Worm (Caenorhabditis elegans) whole organism, young adult: Measurements from ENCODE around the gene T22B2.1.
A peak's percentile ranks its signal among the peaks of the same experiment; 100 is the strongest.

ENCODE experiments used
- B0019.2 ChIP-seq: fragments of 200-800 bp; sonication (Bioruptor generic); conservative IDR thresholded peaks from 2 replicates; pipeline ENCODE4 v1.3.6; 2022; ENCODE audit warnings: missing genetic modification reagents, missing genetic modification characterization, missing compliant biosample characterization
- B0261.1 ChIP-seq: sonication (generic microtip); optimal IDR thresholded peaks from 2 replicates; lab custom pipeline; 2016; ENCODE audit warnings: mild to moderate bottlenecking, missing genetic modification characterization, moderate library complexity, missing compliant biosample characterization
- F55B11.4 ChIP-seq: sonication (generic microtip); optimal IDR thresholded peaks from 2 replicates; lab custom pipeline; 2016; ENCODE audit warnings: missing compliant biosample characterization, missing genetic modification characterization, borderline replicate concordance; ENCODE audit not compliant: insufficient read depth
- F57C9.4 ChIP-seq: sonication (generic microtip); optimal IDR thresholded peaks from 2 replicates; lab custom pipeline; 2017; ENCODE audit warnings: mild to moderate bottlenecking, missing genetic modification characterization, missing compliant biosample characterization
- K11D2.4 ChIP-seq: fragments of 200-800 bp; sonication (Bioruptor generic); IDR thresholded peaks from 2 replicates; pipeline ENCODE4 v1.3.6; 2022; ENCODE audit warnings: missing genetic modification reagents, missing genetic modification characterization, missing compliant biosample characterization
- Y53F4B.3 ChIP-seq: fragments of 200-800 bp; sonication (Bioruptor generic); IDR thresholded peaks from 2 replicates; pipeline ENCODE4 v1.3.6; 2022; ENCODE audit warnings: missing genetic modification reagents, missing genetic modification characterization, missing compliant biosample characterization
- akir-1 ChIP-seq: fragments of 200-800 bp; sonication (Bioruptor generic); optimal IDR thresholded peaks from 2 replicates; lab custom pipeline; 2018; ENCODE audit warnings: mild to moderate bottlenecking, missing genetic modification characterization, moderate library complexity, missing compliant biosample characterization
- aptf-2 ChIP-seq: fragments of 200-800 bp; sonication (Bioruptor generic); conservative IDR thresholded peaks from 2 replicates; pipeline ENCODE4 v1.3.6; 2022; ENCODE audit warnings: missing genetic modification reagents, missing genetic modification characterization, missing compliant biosample characterization
- attf-3 ChIP-seq: fragments of 200-800 bp; sonication (Bioruptor generic); conservative IDR thresholded peaks from 2 replicates; pipeline ENCODE4 v1.3.6; 2022; ENCODE audit warnings: missing genetic modification reagents, missing genetic modification characterization, missing compliant biosample characterization
- cebp-1 ChIP-seq, 2 experiments: fragments of 200-800 bp in 1 of 2; sonication (Bioruptor generic) in 1 of 2; sonication (generic microtip) in 1 of 2; IDR thresholded peaks in 1 of 2; optimal IDR thresholded peaks in 1 of 2; 2 replicates each; pipeline versions ENCODE4 v1.3.6 to Lab custom; 2017 to 2022; ENCODE audit warnings: missing compliant biosample characterization in 2 of 2, missing genetic modification characterization in 2 of 2, mild to moderate bottlenecking in 1 of 2, missing genetic modification reagents in 1 of 2, moderate library complexity in 1 of 2
- dox-1 ChIP-seq: fragments of 200-800 bp; sonication (Bioruptor generic); IDR thresholded peaks from 2 replicates; pipeline ENCODE4 v1.3.6; 2022; ENCODE audit warnings: missing genetic modification reagents, missing genetic modification characterization, missing compliant biosample characterization
- egl-18 ChIP-seq: fragments of 200-800 bp; sonication (Bioruptor generic); IDR thresholded peaks from 2 replicates; pipeline ENCODE4 v1.3.6; 2022; ENCODE audit warnings: missing genetic modification reagents, missing genetic modification characterization, missing compliant biosample characterization
- fkh-3 ChIP-seq: sonication (generic microtip); optimal IDR thresholded peaks from 2 replicates; lab custom pipeline; 2016; ENCODE audit warnings: mild to moderate bottlenecking, missing genetic modification characterization, missing compliant biosample characterization
- madf-10 ChIP-seq: sonication (generic microtip); optimal IDR thresholded peaks from 2 replicates; lab custom pipeline; 2016; ENCODE audit warnings: mild to moderate bottlenecking, missing genetic modification characterization, missing compliant biosample characterization
- mcd-1 ChIP-seq: fragments of 200-800 bp; sonication (Bioruptor generic); IDR thresholded peaks from 2 replicates; pipeline ENCODE4 v1.3.6; 2022; ENCODE audit warnings: missing genetic modification reagents, missing genetic modification characterization, missing compliant biosample characterization
- mes-4 ChIP-seq: sonication (generic microtip); optimal IDR thresholded peaks from 2 replicates; lab custom pipeline; 2016; ENCODE audit warnings: missing genotype, missing genetic modification characterization, missing compliant biosample characterization
- nfya-1 ChIP-seq: sonication (generic microtip); optimal IDR thresholded peaks from 2 replicates; lab custom pipeline; 2017; ENCODE audit warnings: antibody characterized with exemption, missing compliant biosample characterization, missing genetic modification characterization, borderline replicate concordance; ENCODE audit not compliant: insufficient read depth
- nhr-80 ChIP-seq: sonication (generic microtip); optimal IDR thresholded peaks from 2 replicates; lab custom pipeline; 2016; ENCODE audit warnings: missing genetic modification characterization, missing compliant biosample characterization
- rpc-1 ChIP-seq, 2 experiments: fragments of 150-350 bp in 1 of 2; sonication (generic microtip) in 1 of 2; optimal IDR thresholded peaks; 2 replicates each; lab custom pipeline; 2014 to 2018; ENCODE audit warnings: missing biosample characterization in 1 of 2, missing genetic modification characterization in 1 of 2, missing genetic modification reagents in 1 of 2, missing genotype in 1 of 2
- sea-2 ChIP-seq: fragments of 200-800 bp; sonication (Bioruptor generic); IDR thresholded peaks from 2 replicates; pipeline ENCODE4 v1.3.6; 2022; ENCODE audit warnings: missing genetic modification characterization, missing compliant biosample characterization
- sptf-2 ChIP-seq: fragments of 200-800 bp; sonication (Bioruptor generic); optimal IDR thresholded peaks from 2 replicates; lab custom pipeline; 2018; ENCODE audit warnings: mild to moderate bottlenecking, missing genetic modification characterization, missing compliant biosample characterization
- tbp1 ChIP-seq: fragments of 200-800 bp; sonication (Bioruptor generic); optimal IDR thresholded peaks from 2 replicates; lab custom pipeline; 2018; ENCODE audit warnings: mild to moderate bottlenecking, missing genetic modification characterization, missing compliant biosample characterization
- tlf-1 ChIP-seq: fragments of 200-800 bp; sonication (Bioruptor generic); optimal IDR thresholded peaks from 2 replicates; lab custom pipeline; 2018; ENCODE audit warnings: mild to moderate bottlenecking, missing genetic modification characterization, missing compliant biosample characterization
- xnd-1 ChIP-seq: sonication (generic microtip); optimal IDR thresholded peaks from 2 replicates; lab custom pipeline; 2016; ENCODE audit warnings: missing genotype, missing genetic modification reagents, missing genetic modification characterization, missing compliant biosample characterization
- ztf-25 ChIP-seq: fragments of 200-800 bp; sonication (Bioruptor generic); IDR thresholded peaks from 2 replicates; pipeline ENCODE4 v1.3.6; 2022; ENCODE audit warnings: missing genetic modification reagents, missing genetic modification characterization, missing compliant biosample characterization
- ztf-3 ChIP-seq: fragments of 200-800 bp; sonication (Bioruptor generic); optimal IDR thresholded peaks from 2 replicates; lab custom pipeline; 2018; ENCODE audit warnings: mild to moderate bottlenecking, missing genetic modification characterization, missing compliant biosample characterization

Gene T22B2.1

ce11 chrX:3949026-3949425, 23.1 kb downstream of the T22B2.1 start:
- no peak for TF ChIP-seq dox-1
- peak; percentile 72 for TF ChIP-seq nhr-80 (tag; lab: Kevin White, UChicago)

ce11 chrX:3949763-3950162, 23.9 kb downstream of the T22B2.1 start:
- TF ChIP-seq B0261.1 = peak; percentile 53
- TF ChIP-seq tbp1 (GFP tag; lab: Kevin White, UChicago) = peak; percentile 80
- no peak for TF ChIP-seq rpc-1 (optimal IDR thresholded peaks at IDR 0.05; lab: Kevin White, UChicago)
- peak; percentile 59 for TF ChIP-seq rpc-1 (tag; optimal IDR thresholded peaks at IDR 0.05; lab: Kevin White, UChicago)
- TF ChIP-seq egl-18 (GFP tag; lab: Robert Waterston, UW) = 0 out of 2 replicates have a peak, but pooled peaks have one; percentile 31
- TF ChIP-seq attf-3 (GFP tag; lab: Robert Waterston, UW) = no peak
- TF ChIP-seq sptf-2 (GFP tag; lab: Kevin White, UChicago) = no peak
- no peak for TF ChIP-seq akir-1 (GFP tag; lab: Kevin White, UChicago)

- no peak for TF ChIP-seq madf-10 (tag; lab: Kevin White, UChicago)
- no peak for TF ChIP-seq F55B11.4 (tag; lab: Kevin White, UChicago)
- no peak for TF ChIP-seq B0019.2
- TF ChIP-seq nhr-80 (tag; lab: Kevin White, UChicago) = peak; percentile 84
These were observed 26.9 kb downstream of the T22B2.1 start for ce11 chrX:3952737-3953136.

ce11 chrX:3957475-3958204, 31.8 kb downstream of the T22B2.1 start:
- no peak for TF ChIP-seq tlf-1 (GFP tag; lab: Kevin White, UChicago)
- no peak for TF ChIP-seq F57C9.4

ce11 chrX:3958252-3958651, 32.4 kb downstream of the T22B2.1 start, which contains the start of gene lin-18:
Gene lin-18, plus strand, starts transcription at chrX:3958552.
- TF ChIP-seq nfya-1 (tag; lab: Kevin White, UChicago) (no peak), mcd-1 (no peak)

ce11 chrX:3959221-3959620, 33.3 kb downstream of the T22B2.1 start:
- TF ChIP-seq aptf-2 (GFP tag; lab: Robert Waterston, UW) = no peak

ce11 chrX:3960345-3960744, 34.5 kb downstream of the T22B2.1 start:
- TF ChIP-seq fkh-3 (tag; lab: Kevin White, UChicago) (no peak), xnd-1 (tag; lab: Kevin White, UChicago) (no peak), sea-2 (GFP tag; lab: Robert Waterston, UW) (no peak), nfya-1 (tag; lab: Kevin White, UChicago) (no peak), K11D2.4 (GFP tag; lab: Robert Waterston, UW) (no peak), mes-4 (tag; lab: Kevin White, UChicago) (no peak), ztf-25 (GFP tag; lab: Robert Waterston, UW) (no peak), cebp-1 (GFP tag; IDR thresholded peaks at IDR 0.05; lab: Robert Waterston, UW) (no peak), cebp-1 (tag; optimal IDR thresholded peaks at IDR 0.05; lab: Kevin White, UChicago) (no peak), Y53F4B.3 (GFP tag; lab: Robert Waterston, UW) (no peak), ztf-3 (GFP tag; lab: Kevin White, UChicago) (no peak), B0019.2 (no peak)
- TF ChIP-seq, all 124 proteins: peak for 0
